Fruit fly (Drosophila melanogaster) whole organism, adult: ENCODE data around the gene Rab11.

ENCODE experiments used
- CG11617 ChIP-seq: fragments of 200-800 bp; sonication (Bioruptor generic); optimal IDR thresholded peaks from 2 replicates; lab custom pipeline; 2017; ENCODE audit warnings: mild to moderate bottlenecking, missing biosample characterization, missing genetic modification reagents, missing genetic modification characterization
- CG12768 ChIP-seq: fragments of 200-800 bp; sonication (Bioruptor generic); optimal IDR thresholded peaks from 2 replicates; lab custom pipeline; 2017; ENCODE audit warnings: missing biosample characterization, missing genetic modification characterization, mild to moderate bottlenecking, moderate library complexity, missing genetic modification reagents
- CG14711 ChIP-seq: fragments of 200-800 bp; sonication (Bioruptor generic); optimal IDR thresholded peaks from 2 replicates; lab custom pipeline; 2018; ENCODE audit warnings: missing biosample characterization, mild to moderate bottlenecking, missing genetic modification characterization, moderate library complexity
- CG1620 ChIP-seq: fragments of 200-800 bp; sonication (Bioruptor generic); optimal IDR thresholded peaks from 2 replicates; lab custom pipeline; 2016; ENCODE audit warnings: missing biosample characterization, missing genetic modification characterization
- CG33017 ChIP-seq: fragments of 200-800 bp; sonication (Bioruptor generic); optimal IDR thresholded peaks from 2 replicates; lab custom pipeline; 2018; ENCODE audit warnings: missing biosample characterization, mild to moderate bottlenecking, missing genetic modification characterization, moderate library complexity
- CG5204 ChIP-seq: fragments of 200-800 bp; sonication (Bioruptor generic); optimal IDR thresholded peaks from 2 replicates; lab custom pipeline; 2016; ENCODE audit warnings: missing biosample characterization, missing genetic modification characterization
- CG7045 ChIP-seq: fragments of 200-800 bp; sonication (Bioruptor generic); optimal IDR thresholded peaks from 2 replicates; lab custom pipeline; 2017; ENCODE audit warnings: missing biosample characterization, mild to moderate bottlenecking, missing genetic modification characterization
- CG7101 ChIP-seq: fragments of 200-800 bp; sonication (Bioruptor generic); optimal IDR thresholded peaks from 2 replicates; lab custom pipeline; 2018; ENCODE audit warnings: missing biosample characterization, mild to moderate bottlenecking, missing genetic modification characterization, moderate library complexity
- Clk ChIP-seq: fragments of 200-800 bp; sonication (Bioruptor generic); optimal IDR thresholded peaks from 2 replicates; lab custom pipeline; 2017; ENCODE audit warnings: missing biosample characterization, missing genetic modification characterization
- Crg-1 ChIP-seq: fragments of 200-800 bp; sonication (Bioruptor generic); optimal IDR thresholded peaks from 2 replicates; lab custom pipeline; 2016; ENCODE audit warnings: missing biosample characterization, missing genetic modification characterization
- Hr96 ChIP-seq: fragments of 200-800 bp; sonication (Bioruptor generic); optimal IDR thresholded peaks from 2 replicates; lab custom pipeline; 2016; ENCODE audit warnings: missing biosample characterization, missing genetic modification characterization
- Mnt ChIP-seq: fragments of 200-800 bp; sonication (Bioruptor generic); optimal IDR thresholded peaks from 2 replicates; lab custom pipeline; 2016; ENCODE audit warnings: missing biosample characterization, mild to moderate bottlenecking, missing genetic modification characterization
- bab1 ChIP-seq: fragments of 200-800 bp; sonication (Bioruptor generic); optimal IDR thresholded peaks from 3 replicates; lab custom pipeline; 2019; ENCODE audit warnings: missing biosample characterization, mild to moderate bottlenecking, missing genetic modification characterization, moderate library complexity
- cic ChIP-seq: fragments of 200-800 bp; sonication (Bioruptor generic); optimal IDR thresholded peaks from 2 replicates; lab custom pipeline; 2017; ENCODE audit warnings: missing biosample characterization, mild to moderate bottlenecking, missing genetic modification characterization, moderate library complexity
- cnc ChIP-seq, 2 experiments: fragments of >200 bp; optimal IDR thresholded peaks; 2 replicates each; lab custom pipeline; 2017
- kay ChIP-seq: fragments of 200-800 bp; sonication (Bioruptor generic); peaks from one replicate; lab custom pipeline; 2016; ENCODE audit warnings: missing biosample characterization, missing genetic modification characterization, borderline replicate concordance
- ovo ChIP-seq: fragments of 200-800 bp; sonication (Bioruptor generic); optimal IDR thresholded peaks from 2 replicates; lab custom pipeline; 2016; ENCODE audit warnings: missing biosample characterization, missing genetic modification characterization
- pad ChIP-seq: fragments of 200-800 bp; sonication (Bioruptor generic); optimal IDR thresholded peaks from 3 replicates; lab custom pipeline; 2017; ENCODE audit warnings: missing biosample characterization, missing genetic modification characterization, mild to moderate bottlenecking, moderate library complexity, missing genetic modification reagents
- tj ChIP-seq: fragments of 200-800 bp; sonication (Bioruptor generic); optimal IDR thresholded peaks from 3 replicates; lab custom pipeline; 2017; ENCODE audit warnings: missing biosample characterization, mild to moderate bottlenecking, missing genetic modification characterization, moderate library complexity
- toe ChIP-seq: fragments of 200-800 bp; sonication (Bioruptor generic); optimal IDR thresholded peaks from 2 replicates; lab custom pipeline; 2016; ENCODE audit warnings: missing biosample characterization, missing genetic modification characterization

Gene Rab11

DNA sequence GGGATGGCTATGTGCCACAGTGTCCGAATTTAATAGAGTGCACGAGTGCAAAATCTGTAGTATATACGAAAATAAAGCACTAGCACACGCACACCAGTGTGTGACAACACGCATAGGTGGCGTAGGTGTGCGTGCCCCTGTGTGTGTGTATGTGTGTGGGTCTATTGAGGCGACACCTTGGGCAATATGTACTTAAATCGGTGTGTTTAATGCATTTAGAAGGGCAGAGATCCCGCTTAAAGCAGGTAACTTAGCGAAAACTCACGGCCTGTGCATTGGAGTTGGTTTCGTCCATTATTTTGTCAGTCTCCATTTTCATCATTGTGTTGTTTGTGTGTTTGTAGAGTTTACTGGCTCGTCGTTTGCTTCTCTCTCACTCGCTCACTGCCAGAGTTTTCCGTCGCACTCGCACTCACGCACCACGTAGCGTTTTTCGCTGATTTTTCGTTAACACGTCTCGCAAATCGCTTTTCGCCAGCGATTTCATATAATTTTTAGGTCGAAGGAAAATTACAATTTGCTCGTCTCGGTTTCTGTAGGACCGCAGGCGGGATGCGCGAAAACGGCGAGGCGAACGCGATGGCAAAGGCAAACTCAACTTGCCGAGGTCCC is 15.6 kb downstream of the Rab11 start:
- TF ChIP-seq Mnt (GFP tag; lab: Kevin White, UChicago) (no peak), CG11617 (GFP tag; lab: Kevin White, UChicago) (no peak), CG7101 (no peak), tj (GFP tag; lab: Kevin White, UChicago) (peak; percentile 27), Clk (no peak), CG14711 (tag; lab: Kevin White, UChicago) (no peak), cic (GFP tag; lab: Kevin White, UChicago) (no peak), bab1 (peak; percentile 7), ovo (GFP tag; lab: Kevin White, UChicago) (no peak), CG7045 (GFP tag; lab: Kevin White, UChicago) (no peak)

dm6 chr3R:21127352-21127985 is 16.3 kb downstream of the Rab11 start, which contains the start of the genes slmb and CG5793:
slmb (minus strand) TSS chr3R:21127485.
CG5793 (plus strand) TSS chr3R:21127573.
- peak; percentile 29 for TF ChIP-seq tj (GFP tag; lab: Kevin White, UChicago)
- peak; percentile 86 for TF ChIP-seq Crg-1 (GFP tag; lab: Kevin White, UChicago)
- TF ChIP-seq pad (GFP tag; lab: Kevin White, UChicago) = peak; percentile 74
- peak; percentile 67 for TF ChIP-seq ovo (GFP tag; lab: Kevin White, UChicago)
- no peak for TF ChIP-seq Hr96 (GFP tag; lab: Kevin White, UChicago)
- TF ChIP-seq CG7045 (GFP tag; lab: Kevin White, UChicago) = peak; percentile 24
- peak; percentile 78 for TF ChIP-seq CG7101
- TF ChIP-seq cic (GFP tag; lab: Kevin White, UChicago) = peak; percentile 64
- TF ChIP-seq Mnt (GFP tag; lab: Kevin White, UChicago) = peak; percentile 70
- TF ChIP-seq CG12768 = peak; percentile 20
- peak in 1 of 2 experiments; percentile 87 for TF ChIP-seq cnc (optimal IDR thresholded peaks at IDR 0.05; lab: Kevin White, UChicago)
- no peak for TF ChIP-seq CG5204 (GFP tag; lab: Kevin White, UChicago)
- peak; percentile 98 for TF ChIP-seq CG14711 (tag; lab: Kevin White, UChicago)
- TF ChIP-seq CG33017 (tag; lab: Kevin White, UChicago) = peak; percentile 45
- peak; percentile 71 for TF ChIP-seq CG1620 (GFP tag; lab: Kevin White, UChicago)
- TF ChIP-seq CG11617 (GFP tag; lab: Kevin White, UChicago) = peak; percentile 71
- peak; percentile 62 for TF ChIP-seq bab1
- TF ChIP-seq toe = no peak
- TF ChIP-seq kay (GFP tag; lab: Kevin White, UChicago) = no peak
- TF ChIP-seq Clk = peak; percentile 27

DNA sequence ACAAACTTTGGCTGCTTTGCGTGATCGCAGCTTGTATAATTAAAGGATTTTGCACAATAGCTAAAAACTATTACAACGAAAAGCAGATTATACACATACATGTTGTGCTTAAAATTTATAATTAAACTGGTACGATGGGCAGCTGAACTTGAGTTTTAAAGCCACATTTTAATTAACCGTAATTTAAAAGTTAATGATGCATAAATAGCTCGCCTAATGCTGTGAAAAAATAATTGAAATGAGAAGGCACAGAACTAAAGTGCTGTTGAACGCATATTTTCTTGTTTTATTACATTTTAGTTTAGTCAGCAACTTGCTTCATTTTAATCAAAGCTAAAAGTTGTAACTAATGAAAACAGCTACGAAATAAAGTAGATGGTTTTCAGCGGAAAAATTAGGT is 18.4 kb downstream of the Rab11 start, which contains the start of gene Obp93a:
TSS of gene Obp93a (minus strand) at position 101 of the 400 bp plus-strand sequence.
- TF ChIP-seq CG7101 = no peak
- no peak for TF ChIP-seq CG12768
- TF ChIP-seq cnc (optimal IDR thresholded peaks at IDR 0.05; lab: Kevin White, UChicago) = no peak
- no peak for TF ChIP-seq pad (GFP tag; lab: Kevin White, UChicago)
- TF ChIP-seq CG1620 (GFP tag; lab: Kevin White, UChicago) = no peak
- TF ChIP-seq Clk = no peak
- no peak for TF ChIP-seq CG7045 (GFP tag; lab: Kevin White, UChicago)
- no peak for TF ChIP-seq Mnt (GFP tag; lab: Kevin White, UChicago)
- TF ChIP-seq CG33017 (tag; lab: Kevin White, UChicago) = no peak
- TF ChIP-seq bab1 = no peak
- no peak for TF ChIP-seq toe
- no peak for TF ChIP-seq kay (GFP tag; lab: Kevin White, UChicago)
- TF ChIP-seq Crg-1 (GFP tag; lab: Kevin White, UChicago) = no peak
- TF ChIP-seq Hr96 (GFP tag; lab: Kevin White, UChicago) = no peak
- TF ChIP-seq ovo (GFP tag; lab: Kevin White, UChicago) = no peak
- no peak for TF ChIP-seq CG14711 (tag; lab: Kevin White, UChicago)
- no peak for TF ChIP-seq CG5204 (GFP tag; lab: Kevin White, UChicago)
- TF ChIP-seq CG11617 (GFP tag; lab: Kevin White, UChicago) = no peak

dm6 chr3R:21130050-21130449 is 18.8 kb downstream of the Rab11 start, which contains the start of gene Ice2:
Ice2 (plus strand) TSS chr3R:21130216.
- TF ChIP-seq CG33017 (tag; lab: Kevin White, UChicago) = no peak
- no peak for TF ChIP-seq Clk
- TF ChIP-seq Mnt (GFP tag; lab: Kevin White, UChicago) = no peak
- peak; percentile 76 for TF ChIP-seq bab1
- no peak for TF ChIP-seq CG11617 (GFP tag; lab: Kevin White, UChicago)
- TF ChIP-seq Crg-1 (GFP tag; lab: Kevin White, UChicago) = no peak

DNA sequence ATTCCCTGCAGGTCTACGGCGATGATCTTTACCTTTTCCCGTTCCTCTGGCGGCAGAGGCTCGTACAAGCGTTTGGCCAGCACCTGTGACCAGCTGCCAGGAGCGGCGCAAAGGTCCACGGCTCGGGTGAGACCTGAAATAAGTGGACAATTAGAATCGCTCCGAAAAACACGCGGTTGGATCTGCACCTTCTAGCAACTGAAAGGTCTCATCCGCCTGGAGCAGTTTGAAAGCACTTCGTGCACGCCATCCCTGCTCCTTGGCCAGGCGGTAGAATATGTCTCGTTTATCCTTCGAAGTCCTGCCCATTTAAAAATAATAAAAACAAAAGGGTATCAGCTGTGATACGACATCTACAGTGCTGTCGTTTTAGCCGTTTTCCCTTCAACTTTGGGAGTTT is 22.3 kb downstream of the Rab11 start, which contains the start of gene Trm7-34:
TSS of gene Trm7-34 (minus strand) at position 365 of the 400 bp plus-strand sequence.
- TF ChIP-seq ovo (GFP tag; lab: Kevin White, UChicago) (no peak), toe (no peak), pad (GFP tag; lab: Kevin White, UChicago) (no peak), CG7101 (no peak), tj (GFP tag; lab: Kevin White, UChicago) (no peak), CG5204 (GFP tag; lab: Kevin White, UChicago) (no peak), bab1 (no peak), CG14711 (tag; lab: Kevin White, UChicago) (no peak), CG33017 (tag; lab: Kevin White, UChicago) (no peak), CG11617 (GFP tag; lab: Kevin White, UChicago) (no peak), cnc (optimal IDR thresholded peaks at IDR 0.05; lab: Kevin White, UChicago) (no peak), Crg-1 (GFP tag; lab: Kevin White, UChicago) (no peak), CG12768 (no peak), kay (GFP tag; lab: Kevin White, UChicago) (no peak), CG7045 (GFP tag; lab: Kevin White, UChicago) (no peak), Clk (no peak), Hr96 (GFP tag; lab: Kevin White, UChicago) (no peak), cic (GFP tag; lab: Kevin White, UChicago) (no peak), Mnt (GFP tag; lab: Kevin White, UChicago) (no peak), CG1620 (GFP tag; lab: Kevin White, UChicago) (no peak)
